Fruit fly (Drosophila melanogaster): ENCODE results near the gene CG11857.
A peak's percentile ranks its signal among the peaks of the same experiment; 100 is the strongest.

The CG11857 gene

dm6 chr3R:25281165-25281564 is 22.5 kb downstream of the CG11857 start, which contains the start of gene CG11892 (continued):
- peak; percentile 54 for TF ChIP-seq cwo (GFP tag; optimal IDR thresholded peaks at IDR 0.05)
- TF ChIP-seq zen (tag; optimal IDR thresholded peaks at IDR 0.05) = no peak
- no peak for TF ChIP-seq repo (GFP tag; optimal IDR thresholded peaks at IDR 0.05)
- peak; percentile 18 for TF ChIP-seq CG12299 (tag; optimal IDR thresholded peaks at IDR 0.05)
- TF ChIP-seq Fer2 (tag; optimal IDR thresholded peaks at IDR 0.05) = no peak
- TF ChIP-seq CG15601 (tag; optimal IDR thresholded peaks at IDR 0.05) = no peak
- TF ChIP-seq CG10654 (GFP tag; optimal IDR thresholded peaks at IDR 0.05) = no peak
- TF ChIP-seq CG42726 (GFP tag; IDR thresholded peaks at IDR 0.05; ENCODE audit: partially characterized antibody) = no peak
- no peak for TF ChIP-seq CG1647 (GFP tag; optimal IDR thresholded peaks at IDR 0.05)
- TF ChIP-seq CG11696 (GFP tag; IDR thresholded peaks at IDR 0.05) = no peak
- no peak for TF ChIP-seq CG13287 (GFP tag; IDR thresholded peaks at IDR 0.05; ENCODE audit: partially characterized antibody)
- TF ChIP-seq chn (GFP tag; optimal IDR thresholded peaks at IDR 0.05) = no peak
- TF ChIP-seq HLH3B (GFP tag; IDR thresholded peaks at IDR 0.05) = no peak
- TF ChIP-seq oc (tag; optimal IDR thresholded peaks at IDR 0.05) = no peak
- no peak for TF ChIP-seq br (optimal IDR thresholded peaks at IDR 0.05)
- no peak for TF ChIP-seq CG4730 (GFP tag; IDR thresholded peaks at IDR 0.05)
- no peak for TF ChIP-seq CG31388 (GFP tag; optimal IDR thresholded peaks at IDR 0.05)
- TF ChIP-seq ATbp (GFP tag; optimal IDR thresholded peaks at IDR 0.05) = peak; percentile 82
- TF ChIP-seq HLH4C (GFP tag; IDR thresholded peaks at IDR 0.05; ENCODE audit: partially characterized antibody) = no peak
- TF ChIP-seq tna (GFP tag; IDR thresholded peaks at IDR 0.05; ENCODE audit: partially characterized antibody) = no peak
- no peak for TF ChIP-seq jing (GFP tag; optimal IDR thresholded peaks at IDR 0.05)
- TF ChIP-seq CG9727 (GFP tag; optimal IDR thresholded peaks at IDR 0.05) = no peak
- TF ChIP-seq CG31441 (GFP tag; IDR thresholded peaks at IDR 0.05) = no peak
- peak; percentile 58 for TF ChIP-seq PHDP (tag; optimal IDR thresholded peaks at IDR 0.05)
- peak; percentile 20 for TF ChIP-seq bcd (GFP tag; optimal IDR thresholded peaks at IDR 0.05)
- TF ChIP-seq grau (tag; optimal IDR thresholded peaks at IDR 0.05) = no peak
- no peak for TF ChIP-seq sens-2 (GFP tag; IDR thresholded peaks at IDR 0.05)
- TF ChIP-seq yki (optimal IDR thresholded peaks at IDR 0.05) = no peak
- TF ChIP-seq Nf-YB (GFP tag; optimal IDR thresholded peaks at IDR 0.05) = no peak
- peak; percentile 45 for TF ChIP-seq Vsx1 (GFP tag; optimal IDR thresholded peaks at IDR 0.05)
- no peak for TF ChIP-seq CG10979 (tag; optimal IDR thresholded peaks at IDR 0.05)
- TF ChIP-seq fu2 (GFP tag; optimal IDR thresholded peaks at IDR 0.05) = no peak
- TF ChIP-seq CG3995 (GFP tag; optimal IDR thresholded peaks at IDR 0.05) = no peak
- TF ChIP-seq sna (GFP tag; IDR thresholded peaks at IDR 0.05; ENCODE audit: partially characterized antibody) = no peak
- no peak for TF ChIP-seq dimm (GFP tag; IDR thresholded peaks at IDR 0.05)
- TF ChIP-seq CG3726 (GFP tag; IDR thresholded peaks at IDR 0.05) = no peak
- TF ChIP-seq CG13296 (GFP tag; optimal IDR thresholded peaks at IDR 0.05) = peak; percentile 76
- TF ChIP-seq al (GFP tag; IDR thresholded peaks at IDR 0.05) = no peak
- no peak for TF ChIP-seq Usf (GFP tag; optimal IDR thresholded peaks at IDR 0.05)
- TF ChIP-seq Dad (GFP tag; optimal IDR thresholded peaks at IDR 0.05) = no peak
- TF ChIP-seq Max (GFP tag; optimal IDR thresholded peaks at IDR 0.05) = no peak
- TF ChIP-seq schlank (tag; optimal IDR thresholded peaks at IDR 0.05) = peak; percentile 79
- TF ChIP-seq CG10321 (GFP tag; IDR thresholded peaks at IDR 0.05) = no peak
- no peak for TF ChIP-seq Sry-δ (GFP tag; optimal IDR thresholded peaks at IDR 0.05)
- no peak for TF ChIP-seq fru (optimal IDR thresholded peaks at IDR 0.05)
- TF ChIP-seq CG18262 (tag; optimal IDR thresholded peaks at IDR 0.05) = no peak
- no peak for TF ChIP-seq Doc2 (GFP tag; IDR thresholded peaks at IDR 0.05)
- no peak for TF ChIP-seq CG9797 (GFP tag; optimal IDR thresholded peaks at IDR 0.05)
- no peak for TF ChIP-seq az2 (GFP tag; optimal IDR thresholded peaks at IDR 0.05)
- no peak for TF ChIP-seq gt (GFP tag; IDR thresholded peaks at IDR 0.05)
- TF ChIP-seq CG12104 (GFP tag; optimal IDR thresholded peaks at IDR 0.05) = peak; percentile 38
- TF ChIP-seq CG12391 (tag; optimal IDR thresholded peaks at IDR 0.05) = no peak
- TF ChIP-seq CG2712 (tag; optimal IDR thresholded peaks at IDR 0.05) = no peak
